Worm (Caenorhabditis elegans) whole organism, L4/young adult: ENCODE measurements around the gene gldi-1.

Experiments used
- W03F9.2 ChIP-seq: fragments of 150-350 bp; optimal IDR thresholded peaks from 2 replicates; lab custom pipeline; 2014; ENCODE audit warnings: missing biosample characterization, missing genetic modification characterization
- dao-5 ChIP-seq: sonication (generic microtip); optimal IDR thresholded peaks from 2 replicates; lab custom pipeline; 2016; ENCODE audit warnings: missing genotype, missing genetic modification characterization, moderate library complexity, missing compliant biosample characterization
- him-1 ChIP-seq: sonication (generic microtip); optimal IDR thresholded peaks from 2 replicates; lab custom pipeline; 2016; ENCODE audit warnings: missing genotype, missing genetic modification reagents, missing genetic modification characterization, missing compliant biosample characterization

- TF ChIP-seq him-1 (tag; lab: Kevin White, UChicago), result no peak
- no peak for TF ChIP-seq dao-5 (tag; lab: Kevin White, UChicago)
- no peak for TF ChIP-seq W03F9.2 (tag; lab: Kevin White, UChicago)
These were observed 23.3 kb downstream of the gldi-1 start, which contains the start of gene W10D9.3 for ce11 chrII:460835-461234.
